Worm (Caenorhabditis elegans) whole organism, L4 larva: ENCODE results near the gene Y39A1A.21.

Source experiments
- ZK337.2 ChIP-seq: fragments of 200-800 bp; sonication (Bioruptor generic); IDR thresholded peaks from 2 replicates; pipeline ENCODE4 v1.3.6; 2022; ENCODE audit warnings: missing genetic modification reagents, missing genetic modification characterization, missing compliant biosample characterization
- aly-2 ChIP-seq: sonication (generic microtip); optimal IDR thresholded peaks from 2 replicates; lab custom pipeline; 2018; ENCODE audit warnings: missing biosample characterization, missing genetic modification characterization
- ctbp-1 ChIP-seq: fragments of 200-800 bp; sonication (Bioruptor generic); IDR thresholded peaks from 2 replicates; pipeline ENCODE4 v1.3.6; 2022; ENCODE audit warnings: missing genetic modification reagents, missing genetic modification characterization, missing compliant biosample characterization
- lin-13 ChIP-seq: fragments of 150-350 bp; optimal IDR thresholded peaks from 2 replicates; lab custom pipeline; 2014; ENCODE audit warnings: missing biosample characterization, missing genetic modification reagents, missing genetic modification characterization
- lsy-2 ChIP-seq, 2 experiments: fragments of 150-350 bp in 1 of 2; sonication (generic microtip) in 1 of 2; optimal IDR thresholded peaks; 2 replicates each; lab custom pipeline; 2014 to 2017; ENCODE audit warnings: missing biosample characterization in 2 of 2, missing genetic modification characterization in 2 of 2
- mes-2 ChIP-seq: sonication (generic microtip); optimal IDR thresholded peaks from 2 replicates; lab custom pipeline; 2016; ENCODE audit warnings: missing genotype, mild to moderate bottlenecking, missing genetic modification characterization, missing compliant biosample characterization; ENCODE audit not compliant: poor library complexity, severe bottlenecking
- nhr-10 ChIP-seq: fragments of 150-350 bp; optimal IDR thresholded peaks from 2 replicates; lab custom pipeline; 2014; ENCODE audit warnings: missing biosample characterization, missing genetic modification characterization
- spr-1 ChIP-seq: sonication (generic microtip); optimal IDR thresholded peaks from 2 replicates; lab custom pipeline; 2016; ENCODE audit warnings: mild to moderate bottlenecking, missing genetic modification characterization, missing compliant biosample characterization
- unc-39 ChIP-seq: sonication (generic microtip); optimal IDR thresholded peaks from 2 replicates; lab custom pipeline; 2017; ENCODE audit warnings: missing biosample characterization, missing genetic modification characterization
- unc-62 ChIP-seq, 3 experiments: fragments of 150-350 bp in 1 of 3; sonication (generic microtip); optimal IDR thresholded peaks in 2 of 3; peaks in 1 of 3; 1 replicate in 1 of 3; 2 replicates in 2 of 3; lab custom pipeline; 2014 to 2017; ENCODE audit warnings: missing biosample characterization in 3 of 3, missing genetic modification characterization in 3 of 3, missing genetic modification reagents in 3 of 3, missing genotype in 1 of 3

ce11 chrIII:10700460-10700859 is 6.4 kb downstream of the Y39A1A.21 start, which contains the start of gene Y39A1A.20:
- TF ChIP-seq spr-1 (tag; lab: Kevin White, UChicago) (no peak), aly-2 (tag; lab: Kevin White, UChicago) (no peak), ZK337.2 (GFP tag; lab: Robert Waterston, UW) (no peak), nhr-10 (tag; lab: Kevin White, UChicago) (no peak), lsy-2 (tag; optimal IDR thresholded peaks at IDR 0.05; lab: Kevin White, UChicago) (no peak), unc-39 (tag; lab: Kevin White, UChicago) (no peak), unc-62 (GFP tag; optimal IDR thresholded peaks at IDR 0.05 in 1 of 2; lab: Kevin White, UChicago) (no peak), unc-62 (tag; optimal IDR thresholded peaks at IDR 0.05; lab: Kevin White, UChicago) (no peak), mes-2 (tag; lab: Kevin White, UChicago) (no peak), ctbp-1 (no peak), lin-13 (no peak)
